Fruit fly (Drosophila melanogaster) whole organism, prepupa: ENCODE data around the gene Alh.
A peak's percentile ranks its signal among the peaks of the same experiment; 100 is the strongest.

Experiments
- CG10631 ChIP-seq: fragments of 200-800 bp; sonication (Bioruptor generic); optimal IDR thresholded peaks from 2 replicates; lab custom pipeline; 2016; ENCODE audit warnings: missing biosample characterization, missing genetic modification characterization
- CG10669 ChIP-seq: fragments of 200-800 bp; sonication (Bioruptor generic); optimal IDR thresholded peaks from 3 replicates; lab custom pipeline; 2018; ENCODE audit warnings: missing biosample characterization, mild to moderate bottlenecking, missing genetic modification characterization, moderate library complexity
- CG11294 ChIP-seq: fragments of 200-800 bp; sonication (Bioruptor generic); IDR thresholded peaks from 2 replicates; pipeline ENCODE4 v1.3.6; 2022; ENCODE audit warnings: missing biosample characterization, missing genetic modification characterization
- CG1621 ChIP-seq: fragments of 200-800 bp; sonication (Bioruptor generic); optimal IDR thresholded peaks from 3 replicates; lab custom pipeline; 2018; ENCODE audit warnings: missing biosample characterization, mild to moderate bottlenecking, missing genetic modification characterization
- CG16779 ChIP-seq: fragments of 200-800 bp; sonication (Bioruptor generic); optimal IDR thresholded peaks from 3 replicates; lab custom pipeline; 2017; ENCODE audit warnings: missing biosample characterization, mild to moderate bottlenecking, missing genetic modification characterization
- CG3032 ChIP-seq: fragments of 200-800 bp; optimal IDR thresholded peaks from 2 replicates; lab custom pipeline; 2019; ENCODE audit warnings: missing biosample characterization, mild to moderate bottlenecking, missing genetic modification characterization, moderate library complexity
- CG31627 ChIP-seq: fragments of 200-800 bp; sonication (Bioruptor generic); optimal IDR thresholded peaks from 3 replicates; lab custom pipeline; 2016; ENCODE audit warnings: missing biosample characterization, missing genetic modification characterization
- CG32006 ChIP-seq: fragments of 200-800 bp; sonication (Bioruptor generic); optimal IDR thresholded peaks from 3 replicates; lab custom pipeline; 2017; ENCODE audit warnings: missing biosample characterization, mild to moderate bottlenecking, missing genetic modification characterization
- CG4318 ChIP-seq: fragments of 200-800 bp; sonication (Bioruptor generic); optimal IDR thresholded peaks from 3 replicates; lab custom pipeline; 2017; ENCODE audit warnings: missing biosample characterization, mild to moderate bottlenecking, missing genetic modification characterization
- CG6276 ChIP-seq: fragments of 200-800 bp; sonication (Bioruptor generic); optimal IDR thresholded peaks from 2 replicates; lab custom pipeline; 2017; ENCODE audit warnings: missing biosample characterization, mild to moderate bottlenecking, missing genetic modification characterization
- CG6792 ChIP-seq: fragments of 200-800 bp; sonication (Bioruptor generic); optimal IDR thresholded peaks from 3 replicates; lab custom pipeline; 2016; ENCODE audit warnings: missing biosample characterization, missing genetic modification characterization
- CG6854 ChIP-seq: fragments of 200-800 bp; sonication (Bioruptor generic); optimal IDR thresholded peaks from 2 replicates; lab custom pipeline; 2017; ENCODE audit warnings: missing biosample characterization, mild to moderate bottlenecking, missing genetic modification characterization
- CG7368 ChIP-seq: fragments of 200-800 bp; sonication (Bioruptor generic); optimal IDR thresholded peaks from 3 replicates; lab custom pipeline; 2016; ENCODE audit warnings: missing biosample characterization, missing genetic modification characterization
- CG8119 ChIP-seq: fragments of 200-800 bp; sonication (Bioruptor generic); IDR thresholded peaks from 3 replicates; pipeline ENCODE4 v1.3.6; 2022; ENCODE audit warnings: missing biosample characterization, missing genetic modification characterization
- CG8319 ChIP-seq: fragments of 200-800 bp; sonication (Bioruptor generic); optimal IDR thresholded peaks from 3 replicates; lab custom pipeline; 2016; ENCODE audit warnings: missing biosample characterization, missing genetic modification characterization
- CG8632 ChIP-seq: fragments of 200-800 bp; sonication (Bioruptor generic); optimal IDR thresholded peaks from 3 replicates; lab custom pipeline; 2016; ENCODE audit warnings: missing biosample characterization, missing genetic modification characterization
- Eip75B ChIP-seq: fragments of 200-800 bp; sonication (Bioruptor generic); optimal IDR thresholded peaks from 3 replicates; lab custom pipeline; 2016; ENCODE audit warnings: missing biosample characterization, missing genetic modification characterization
- Eip78C ChIP-seq: fragments of 200-800 bp; sonication (Bioruptor generic); peaks from one replicate; lab custom pipeline; 2016; ENCODE audit warnings: missing biosample characterization, missing genetic modification characterization
- Ets21C ChIP-seq: fragments of 200-800 bp; sonication (Bioruptor generic); optimal IDR thresholded peaks from 3 replicates; lab custom pipeline; 2016; ENCODE audit warnings: missing biosample characterization, missing genetic modification characterization
- Ets96B ChIP-seq: fragments of 200-800 bp; optimal IDR thresholded peaks from 2 replicates; lab custom pipeline; 2019; ENCODE audit warnings: missing biosample characterization, mild to moderate bottlenecking, missing genetic modification characterization, moderate library complexity
- Hr4 ChIP-seq: fragments of 200-800 bp; sonication (Bioruptor generic); optimal IDR thresholded peaks from 3 replicates; lab custom pipeline; 2016; ENCODE audit warnings: missing biosample characterization, missing genetic modification characterization
- OdsH ChIP-seq: fragments of 200-800 bp; sonication (Bioruptor generic); optimal IDR thresholded peaks from 3 replicates; lab custom pipeline; 2016; ENCODE audit warnings: missing biosample characterization, missing genetic modification characterization
- Smox ChIP-seq: fragments of 200-800 bp; sonication (Bioruptor generic); optimal IDR thresholded peaks from 3 replicates; lab custom pipeline; 2016; ENCODE audit warnings: missing biosample characterization, missing genetic modification characterization
- Sox102F ChIP-seq: fragments of 200-800 bp; sonication (Bioruptor generic); optimal IDR thresholded peaks from 2 replicates; lab custom pipeline; 2016; ENCODE audit warnings: missing biosample characterization, mild to moderate bottlenecking, missing genetic modification characterization
- Sox14 ChIP-seq: fragments of 200-800 bp; sonication (Bioruptor generic); optimal IDR thresholded peaks from 3 replicates; lab custom pipeline; 2016; ENCODE audit warnings: missing biosample characterization, missing genetic modification characterization
- Sox15 ChIP-seq: fragments of 200-800 bp; sonication (Bioruptor generic); optimal IDR thresholded peaks from 3 replicates; lab custom pipeline; 2016; ENCODE audit warnings: missing biosample characterization, missing genetic modification characterization
- achi ChIP-seq: fragments of 200-800 bp; sonication (Bioruptor generic); optimal IDR thresholded peaks from 3 replicates; lab custom pipeline; 2016; ENCODE audit warnings: missing biosample characterization, missing genetic modification characterization
- acj6 ChIP-seq: fragments of 200-800 bp; sonication (Bioruptor generic); optimal IDR thresholded peaks from 3 replicates; lab custom pipeline; 2016; ENCODE audit warnings: missing biosample characterization, missing genetic modification characterization
- cyc ChIP-seq: fragments of 200-800 bp; sonication (Bioruptor generic); optimal IDR thresholded peaks from 3 replicates; lab custom pipeline; 2016; ENCODE audit warnings: missing biosample characterization, missing genetic modification characterization
- dac ChIP-seq: fragments of 200-800 bp; sonication (Bioruptor generic); optimal IDR thresholded peaks from 2 replicates; lab custom pipeline; 2017; ENCODE audit warnings: missing biosample characterization, mild to moderate bottlenecking, missing genetic modification characterization
- fd85E ChIP-seq: fragments of 200-800 bp; sonication (Bioruptor generic); optimal IDR thresholded peaks from 3 replicates; lab custom pipeline; 2016; ENCODE audit warnings: missing biosample characterization, missing genetic modification characterization
- fkh ChIP-seq: fragments of 200-800 bp; sonication (Bioruptor generic); optimal IDR thresholded peaks from 3 replicates; lab custom pipeline; 2017; ENCODE audit warnings: missing biosample characterization, mild to moderate bottlenecking, missing genetic modification characterization, moderate library complexity
- net ChIP-seq: fragments of 200-800 bp; sonication (Bioruptor generic); optimal IDR thresholded peaks from 3 replicates; lab custom pipeline; 2016; ENCODE audit warnings: missing biosample characterization, missing genetic modification characterization
- pdm3 ChIP-seq: fragments of 200-800 bp; sonication (Bioruptor generic); optimal IDR thresholded peaks from 3 replicates; lab custom pipeline; 2016; ENCODE audit warnings: missing biosample characterization, missing genetic modification characterization
- salr ChIP-seq, 2 experiments: fragments of 200-800 bp; sonication (Bioruptor generic); optimal IDR thresholded peaks; 3 replicates each; lab custom pipeline; 2016 to 2018; ENCODE audit warnings: missing biosample characterization in 2 of 2, missing genetic modification characterization in 2 of 2, mild to moderate bottlenecking in 1 of 2
- ss ChIP-seq, 2 experiments: fragments of 200-800 bp; sonication (Bioruptor generic); optimal IDR thresholded peaks; 2 replicates in 1 of 2; 3 replicates in 1 of 2; lab custom pipeline; 2017 to 2018; ENCODE audit warnings: mild to moderate bottlenecking in 2 of 2, missing biosample characterization in 2 of 2, missing genetic modification characterization in 2 of 2, moderate library complexity in 1 of 2
- svp ChIP-seq: fragments of 200-800 bp; sonication (Bioruptor generic); peaks from one replicate; lab custom pipeline; 2016; ENCODE audit warnings: missing biosample characterization, missing genetic modification characterization
- topi ChIP-seq: fragments of 200-800 bp; sonication (Bioruptor generic); optimal IDR thresholded peaks from 3 replicates; lab custom pipeline; 2016; ENCODE audit warnings: missing biosample characterization, missing genetic modification characterization
- vri ChIP-seq: fragments of 200-800 bp; sonication (Bioruptor generic); optimal IDR thresholded peaks from 3 replicates; lab custom pipeline; 2016; ENCODE audit warnings: missing biosample characterization, mild to moderate bottlenecking, missing genetic modification characterization

Gene Alh

dm6 chr3R:7086377-7087200, 37.4 kb downstream of the Alh start, which contains the start of gene alphaTub84B (continued):
- TF ChIP-seq cyc = no peak
- TF ChIP-seq CG6854 (GFP tag; lab: Kevin White, UChicago) = peak; percentile 75
- TF ChIP-seq Smox (GFP tag; lab: Kevin White, UChicago) = peak; percentile 14
- no peak for TF ChIP-seq CG3032 (tag; lab: Kevin White, UChicago)
- peak; percentile 21 for TF ChIP-seq Sox14 (GFP tag; lab: Kevin White, UChicago)
- TF ChIP-seq Sox102F (GFP tag; lab: Kevin White, UChicago) = peak; percentile 76
- TF ChIP-seq CG6792 (GFP tag; lab: Kevin White, UChicago) = peak; percentile 15
- TF ChIP-seq acj6 (GFP tag; lab: Kevin White, UChicago) = no peak
- peak; percentile 1 for TF ChIP-seq OdsH
- TF ChIP-seq Ets21C (GFP tag; lab: Kevin White, UChicago) = no peak
- TF ChIP-seq pdm3 (GFP tag; lab: Kevin White, UChicago) = peak; percentile 46
- TF ChIP-seq CG4318 (GFP tag; lab: Kevin White, UChicago) = no peak
- peak; percentile 62 for TF ChIP-seq topi (GFP tag; lab: Kevin White, UChicago)
- TF ChIP-seq Hr4 (GFP tag; lab: Kevin White, UChicago) = no peak
- TF ChIP-seq svp (GFP tag; lab: Kevin White, UChicago) = peak; percentile 79
- TF ChIP-seq ss (GFP tag; optimal IDR thresholded peaks at IDR 0.05; lab: Kevin White, UChicago) = peak; percentile 63 to 64
- peak; percentile 74 for TF ChIP-seq CG6276 (GFP tag; lab: Kevin White, UChicago)
- peak; percentile 54 for TF ChIP-seq CG1621
- TF ChIP-seq net (GFP tag; lab: Kevin White, UChicago) = peak; percentile 62
- TF ChIP-seq CG7368 (GFP tag; lab: Kevin White, UChicago) = peak; percentile 24
- peak; percentile 33 for TF ChIP-seq CG31627 (GFP tag; lab: Kevin White, UChicago)
- TF ChIP-seq fd85E (GFP tag; lab: Kevin White, UChicago) = peak; percentile 5
- TF ChIP-seq CG8319 (GFP tag; lab: Kevin White, UChicago) = peak; percentile 19
- no peak for TF ChIP-seq CG10631 (GFP tag; lab: Kevin White, UChicago)
- no peak for TF ChIP-seq CG11294
- no peak for TF ChIP-seq dac (GFP tag; lab: Kevin White, UChicago)
- TF ChIP-seq Sox15 (GFP tag; lab: Kevin White, UChicago) = no peak
- peak; percentile 33; the same call in 1 of the 3 replicates for TF ChIP-seq CG8119 (GFP tag; lab: Robert Waterston, UW)
- peak; percentile 24 for TF ChIP-seq CG16779
- TF ChIP-seq fkh (GFP tag; lab: Kevin White, UChicago) = no peak
- TF ChIP-seq CG32006 (GFP tag; lab: Kevin White, UChicago) = peak; percentile 8
- peak; percentile 1 to 14 for TF ChIP-seq salr (GFP tag; optimal IDR thresholded peaks at IDR 0.05; lab: Kevin White, UChicago)
- peak; percentile 87 for TF ChIP-seq vri (GFP tag; lab: Kevin White, UChicago)
- TF ChIP-seq Eip78C (GFP tag; lab: Kevin White, UChicago) = peak; percentile 78
- TF ChIP-seq Ets96B (tag; lab: Kevin White, UChicago) = peak; percentile 8
- peak; percentile 71 for TF ChIP-seq Eip75B (GFP tag; lab: Kevin White, UChicago)
- peak; percentile 3 for TF ChIP-seq achi (GFP tag; lab: Kevin White, UChicago)

dm6 chr3R:7085983-7086376, 38.0 kb downstream of the Alh start, which contains the start of gene Tailor:
TSS of gene Tailor (minus strand) at chr3R:7086083.
- TF ChIP-seq svp (GFP tag; lab: Kevin White, UChicago) = peak; percentile 42
- no peak for TF ChIP-seq fkh (GFP tag; lab: Kevin White, UChicago)

DNA sequence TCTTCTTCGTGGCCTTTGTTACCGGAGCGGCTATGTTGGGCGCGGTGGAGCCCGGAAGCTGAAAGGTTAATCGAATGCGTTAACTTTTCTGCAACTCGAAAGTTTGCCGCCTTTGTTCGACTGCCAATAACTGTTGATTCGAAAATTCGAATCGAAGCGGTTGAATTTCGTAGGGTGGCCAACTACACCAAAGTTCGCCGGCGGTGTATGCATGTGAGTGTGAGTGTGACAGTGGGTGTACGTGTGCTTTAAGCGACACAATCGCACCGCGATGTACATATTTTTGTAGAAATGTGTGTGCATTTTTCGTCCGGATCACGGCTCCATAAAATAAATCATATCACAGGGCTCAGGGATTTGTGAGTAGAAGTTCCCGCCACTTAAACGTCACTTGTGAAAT, 38.5 kb downstream of the Alh start:
- TF ChIP-seq CG8119 (GFP tag; lab: Robert Waterston, UW) (no peak), acj6 (GFP tag; lab: Kevin White, UChicago) (no peak), CG10669 (GFP tag; lab: Kevin White, UChicago) (no peak), Sox14 (GFP tag; lab: Kevin White, UChicago) (peak; percentile 21), Eip75B (GFP tag; lab: Kevin White, UChicago) (no peak), CG8632 (GFP tag; lab: Kevin White, UChicago) (no peak)
